Fruit fly (Drosophila melanogaster) whole organism, wandering third instar larva: Measurements from ENCODE around the gene Cep135.

ENCODE experiments used
- br ChIP-seq: fragments of 200-800 bp; sonication (Bioruptor generic); optimal IDR thresholded peaks from 2 replicates; lab custom pipeline; 2016; ENCODE audit warnings: missing biosample characterization, missing genetic modification characterization
- dmrt93B ChIP-seq: fragments of 200-800 bp; sonication (Bioruptor generic); optimal IDR thresholded peaks from 2 replicates; lab custom pipeline; 2018; ENCODE audit warnings: missing biosample characterization, mild to moderate bottlenecking, missing genetic modification characterization

DNA sequence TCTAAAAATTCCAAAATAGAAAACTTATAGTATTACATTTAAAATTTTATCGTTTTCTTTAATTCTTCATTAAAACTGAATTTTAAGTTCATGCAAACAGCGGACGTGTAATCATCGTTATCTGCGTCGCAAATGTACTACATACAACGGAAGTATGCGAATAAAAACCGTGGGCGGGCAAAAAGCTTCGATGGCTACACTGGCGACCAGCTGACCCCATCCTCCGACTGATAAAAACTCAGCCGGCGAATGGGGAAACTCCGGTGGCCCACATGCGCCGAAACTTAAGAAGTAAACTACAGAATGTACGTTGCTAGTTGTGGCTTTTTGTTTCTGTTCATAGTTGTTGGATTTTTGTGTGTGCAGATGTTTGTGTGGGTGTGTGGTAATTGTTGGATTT lies 21.3 kb downstream of the Cep135 start:
- TF ChIP-seq br (GFP tag; lab: Kevin White, UChicago): no peak
- TF ChIP-seq dmrt93B (GFP tag; lab: Kevin White, UChicago): no peak
